Fruit fly (Drosophila melanogaster): ENCODE results near the gene CG16952.
A peak's percentile ranks its signal among the peaks of the same experiment; 100 is the strongest.

The CG16952 gene

dm6 chrX:15868781-15869180, 1.2 kb upstream of the CG16952 start:
- TF ChIP-seq tj (GFP tag; optimal IDR thresholded peaks at IDR 0.05): no peak
- no peak for TF ChIP-seq toe (GFP tag; optimal IDR thresholded peaks at IDR 0.05)
- TF ChIP-seq CG14711 (tag; optimal IDR thresholded peaks at IDR 0.05): no peak
- TF ChIP-seq CG12768 (GFP tag; optimal IDR thresholded peaks at IDR 0.05): no peak
- no peak for TF ChIP-seq cnc (optimal IDR thresholded peaks at IDR 0.05)
- no peak for TF ChIP-seq CG11617 (GFP tag; optimal IDR thresholded peaks at IDR 0.05)
- TF ChIP-seq kay (GFP tag; ENCODE audit: borderline replicate concordance): no peak
- no peak for TF ChIP-seq cic (GFP tag; optimal IDR thresholded peaks at IDR 0.05)
- TF ChIP-seq Mnt (GFP tag; optimal IDR thresholded peaks at IDR 0.05): no peak
- TF ChIP-seq Hr96 (GFP tag; optimal IDR thresholded peaks at IDR 0.05): no peak

- TF ChIP-seq CG12768 (GFP tag; optimal IDR thresholded peaks at IDR 0.05): peak; percentile 42
- TF ChIP-seq Crg-1 (GFP tag; optimal IDR thresholded peaks at IDR 0.05): peak; percentile 90
- peak; percentile 17 for TF ChIP-seq CG33017 (tag; optimal IDR thresholded peaks at IDR 0.05)
- TF ChIP-seq CG7101 (tag; optimal IDR thresholded peaks at IDR 0.05): peak; percentile 80
- no peak for TF ChIP-seq CG5204 (GFP tag; optimal IDR thresholded peaks at IDR 0.05)
- no peak for TF ChIP-seq bab1 (GFP tag; optimal IDR thresholded peaks at IDR 0.05)
- peak; percentile 37 for TF ChIP-seq Mnt (GFP tag; optimal IDR thresholded peaks at IDR 0.05)
- TF ChIP-seq tj (GFP tag; optimal IDR thresholded peaks at IDR 0.05): peak; percentile 22
- peak; percentile 13 for TF ChIP-seq cic (GFP tag; optimal IDR thresholded peaks at IDR 0.05)
- peak; percentile 65 for TF ChIP-seq CG14711 (tag; optimal IDR thresholded peaks at IDR 0.05)
- TF ChIP-seq Hr96 (GFP tag; optimal IDR thresholded peaks at IDR 0.05): no peak
- TF ChIP-seq kay (GFP tag; ENCODE audit: borderline replicate concordance): peak; percentile 65
- peak; percentile 62 for TF ChIP-seq CG1620 (GFP tag; optimal IDR thresholded peaks at IDR 0.05)
- peak; percentile 88 for TF ChIP-seq ovo (GFP tag; optimal IDR thresholded peaks at IDR 0.05)
- TF ChIP-seq CG11617 (GFP tag; optimal IDR thresholded peaks at IDR 0.05): peak; percentile 8
- no peak for TF ChIP-seq Clk (GFP tag; optimal IDR thresholded peaks at IDR 0.05)
- no peak for TF ChIP-seq cnc (optimal IDR thresholded peaks at IDR 0.05)
- no peak for TF ChIP-seq toe (GFP tag; optimal IDR thresholded peaks at IDR 0.05)
- TF ChIP-seq pad (GFP tag; optimal IDR thresholded peaks at IDR 0.05): peak; percentile 57
- no peak for TF ChIP-seq CG7045 (GFP tag; optimal IDR thresholded peaks at IDR 0.05)
Observed at dm6 chrX:15870777-15871757, 1.1 kb downstream of the CG16952 start.

dm6 chrX:15874437-15874836, 4.5 kb downstream of the CG16952 start:
- TF ChIP-seq CG12768 (GFP tag; optimal IDR thresholded peaks at IDR 0.05): no peak
- no peak for TF ChIP-seq CG14711 (tag; optimal IDR thresholded peaks at IDR 0.05)
- TF ChIP-seq cic (GFP tag; optimal IDR thresholded peaks at IDR 0.05): no peak
- TF ChIP-seq Mnt (GFP tag; optimal IDR thresholded peaks at IDR 0.05): no peak
- TF ChIP-seq tj (GFP tag; optimal IDR thresholded peaks at IDR 0.05): no peak
- no peak for TF ChIP-seq Clk (GFP tag; optimal IDR thresholded peaks at IDR 0.05)
- TF ChIP-seq Crg-1 (GFP tag; optimal IDR thresholded peaks at IDR 0.05): no peak
- no peak for TF ChIP-seq ovo (GFP tag; optimal IDR thresholded peaks at IDR 0.05)
- no peak for TF ChIP-seq toe (GFP tag; optimal IDR thresholded peaks at IDR 0.05)
- no peak for TF ChIP-seq Hr96 (GFP tag; optimal IDR thresholded peaks at IDR 0.05)
- TF ChIP-seq cnc (optimal IDR thresholded peaks at IDR 0.05): no peak
- TF ChIP-seq CG7045 (GFP tag; optimal IDR thresholded peaks at IDR 0.05): no peak
- no peak for TF ChIP-seq CG11617 (GFP tag; optimal IDR thresholded peaks at IDR 0.05)
- no peak for TF ChIP-seq CG1620 (GFP tag; optimal IDR thresholded peaks at IDR 0.05)
- no peak for TF ChIP-seq CG33017 (tag; optimal IDR thresholded peaks at IDR 0.05)

DNA sequence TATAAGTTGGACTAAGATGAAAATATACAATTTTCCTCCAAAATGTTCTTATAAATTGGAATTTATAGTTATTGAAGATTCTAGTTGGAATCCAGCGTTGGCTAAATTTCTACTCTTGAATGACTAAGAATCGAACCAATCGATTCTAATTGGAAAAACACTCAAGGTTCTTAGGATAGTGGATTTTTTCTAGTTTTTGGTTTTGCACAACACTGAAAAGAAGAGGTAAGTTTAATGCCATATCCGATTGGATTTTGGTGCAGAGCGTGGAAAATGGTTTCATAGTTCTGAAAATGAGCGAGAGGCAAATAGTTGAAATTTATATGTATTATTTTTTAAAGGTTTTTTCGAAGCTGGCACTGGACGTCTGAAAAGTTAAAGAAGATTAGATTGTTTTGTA, 5.6 kb downstream of the CG16952 start:
- no peak for TF ChIP-seq Mnt (GFP tag; optimal IDR thresholded peaks at IDR 0.05)
- no peak for TF ChIP-seq CG14711 (tag; optimal IDR thresholded peaks at IDR 0.05)
- no peak for TF ChIP-seq Crg-1 (GFP tag; optimal IDR thresholded peaks at IDR 0.05)
- no peak for TF ChIP-seq CG7045 (GFP tag; optimal IDR thresholded peaks at IDR 0.05)
- no peak for TF ChIP-seq ovo (GFP tag; optimal IDR thresholded peaks at IDR 0.05)
- TF ChIP-seq pad (GFP tag; optimal IDR thresholded peaks at IDR 0.05): no peak
- TF ChIP-seq Hr96 (GFP tag; optimal IDR thresholded peaks at IDR 0.05): no peak

dm6 chrX:15886411-15887246, 16.6 kb downstream of the CG16952 start:
- TF ChIP-seq CG5204 (GFP tag; optimal IDR thresholded peaks at IDR 0.05): no peak
- peak; percentile 2 for TF ChIP-seq pad (GFP tag; optimal IDR thresholded peaks at IDR 0.05)
- TF ChIP-seq CG14711 (tag; optimal IDR thresholded peaks at IDR 0.05): peak; percentile 58
- TF ChIP-seq Mnt (GFP tag; optimal IDR thresholded peaks at IDR 0.05): peak; percentile 78
- TF ChIP-seq toe (GFP tag; optimal IDR thresholded peaks at IDR 0.05): no peak
- TF ChIP-seq CG1620 (GFP tag; optimal IDR thresholded peaks at IDR 0.05): peak; percentile 42
- peak; percentile 74 for TF ChIP-seq tj (GFP tag; optimal IDR thresholded peaks at IDR 0.05)
- no peak for TF ChIP-seq Clk (GFP tag; optimal IDR thresholded peaks at IDR 0.05)
- peak; percentile 63 for TF ChIP-seq CG33017 (tag; optimal IDR thresholded peaks at IDR 0.05)
- TF ChIP-seq CG12768 (GFP tag; optimal IDR thresholded peaks at IDR 0.05): peak; percentile 37
- no peak for TF ChIP-seq CG7045 (GFP tag; optimal IDR thresholded peaks at IDR 0.05)
- peak; percentile 93 for TF ChIP-seq cic (GFP tag; optimal IDR thresholded peaks at IDR 0.05)
- peak; percentile 67 for TF ChIP-seq CG7101 (tag; optimal IDR thresholded peaks at IDR 0.05)
- TF ChIP-seq ovo (GFP tag; optimal IDR thresholded peaks at IDR 0.05): no peak
- no peak for TF ChIP-seq Hr96 (GFP tag; optimal IDR thresholded peaks at IDR 0.05)
- peak; percentile 53 for TF ChIP-seq Crg-1 (GFP tag; optimal IDR thresholded peaks at IDR 0.05)
- peak; percentile 88 for TF ChIP-seq CG11617 (GFP tag; optimal IDR thresholded peaks at IDR 0.05)
- TF ChIP-seq kay (GFP tag; ENCODE audit: borderline replicate concordance): peak; percentile 99
- TF ChIP-seq cnc (optimal IDR thresholded peaks at IDR 0.05): no peak
- peak; percentile 43 for TF ChIP-seq bab1 (GFP tag; optimal IDR thresholded peaks at IDR 0.05)

Measured in whole organism, adult.